Worm (Caenorhabditis elegans): Measurements from ENCODE around the gene F57E7.4.

- TF ChIP-seq snpc-4 (tag; optimal IDR thresholded peaks at IDR 0.05) (no peak), bed-3 (GFP tag; optimal IDR thresholded peaks at IDR 0.05) (no peak), ceh-39 (tag; optimal IDR thresholded peaks at IDR 0.05) (no peak), cnd-1 (tag; optimal IDR thresholded peaks at IDR 0.05) (no peak), ztf-11 (tag; optimal IDR thresholded peaks at IDR 0.05) (no peak), unc-62 (GFP tag; optimal IDR thresholded peaks at IDR 0.05) (no peak), nhr-237 (tag; optimal IDR thresholded peaks at IDR 0.05) (no peak), sptf-1 (tag; optimal IDR thresholded peaks at IDR 0.05) (no peak), pha-4 (tag; optimal IDR thresholded peaks at IDR 0.05) (no peak), tbx-8 (GFP tag; optimal IDR thresholded peaks at IDR 0.05) (no peak)
Measured at ce11 chrV:16506650-16507049, 25.8 kb upstream of the F57E7.4 start.

Data from whole organism, mixed stage, embryonic.